Fruit fly (Drosophila melanogaster) whole organism, embryonic: ENCODE data around the gene CG6142.
A peak's percentile ranks its signal among the peaks of the same experiment; 100 is the strongest.

Experiments used
- ATbp ChIP-seq: fragments of 200-800 bp; sonication (Bioruptor generic); optimal IDR thresholded peaks from 2 replicates; lab custom pipeline; 2017; ENCODE audit warnings: missing biosample characterization, mild to moderate bottlenecking, missing genetic modification characterization, missing genetic modification reagents
- Aef1 ChIP-seq: fragments of 200-800 bp; sonication (Bioruptor generic); IDR thresholded peaks from 3 replicates; pipeline ENCODE4 v1.3.6; 2022; ENCODE audit warnings: missing biosample characterization, missing genetic modification characterization
- Atf3 ChIP-seq: fragments of 200-800 bp; sonication (Bioruptor generic); optimal IDR thresholded peaks from 3 replicates; lab custom pipeline; 2016; ENCODE audit warnings: missing biosample characterization, missing genetic modification characterization
- Atf6 ChIP-seq: fragments of 200-800 bp; sonication (Bioruptor generic); IDR thresholded peaks from 2 replicates; pipeline ENCODE4 v1.3.6; 2022; ENCODE audit warnings: missing biosample characterization, missing genetic modification characterization
- Awh ChIP-seq: fragments of 200-800 bp; sonication (Bioruptor generic); IDR thresholded peaks from 2 replicates; pipeline ENCODE4, ENCODE4 v1.3.6; 2022; ENCODE audit warnings: missing biosample characterization, missing genetic modification characterization
- CG10267 ChIP-seq: fragments of 200-800 bp; sonication (Bioruptor generic); optimal IDR thresholded peaks from 2 replicates; lab custom pipeline; 2018; ENCODE audit warnings: missing biosample characterization, mild to moderate bottlenecking, missing genetic modification characterization, moderate library complexity
- CG12071 ChIP-seq: fragments of 200-800 bp; sonication (Bioruptor generic); optimal IDR thresholded peaks from 3 replicates; lab custom pipeline; 2018; ENCODE audit warnings: missing biosample characterization, mild to moderate bottlenecking, missing genetic modification characterization
- CG14710 ChIP-seq: fragments of 200-800 bp; sonication (Bioruptor generic); optimal IDR thresholded peaks from 3 replicates; lab custom pipeline; 2019; ENCODE audit warnings: missing biosample characterization, mild to moderate bottlenecking, missing genetic modification characterization, moderate library complexity
- CG1602 ChIP-seq: fragments of 200-800 bp; sonication (Bioruptor generic); optimal IDR thresholded peaks from 3 replicates; lab custom pipeline; 2016; ENCODE audit warnings: missing biosample characterization, missing genetic modification characterization
- CG16815 ChIP-seq: fragments of 200-800 bp; sonication (Bioruptor generic); optimal IDR thresholded peaks from 3 replicates; lab custom pipeline; 2017; ENCODE audit warnings: missing biosample characterization, mild to moderate bottlenecking, missing genetic modification characterization
- CG2678 ChIP-seq: fragments of 200-800 bp; sonication (Bioruptor generic); optimal IDR thresholded peaks from 3 replicates; lab custom pipeline; 2019; ENCODE audit warnings: missing biosample characterization, mild to moderate bottlenecking, missing genetic modification characterization, moderate library complexity
- CG4328 ChIP-seq: fragments of 200-800 bp; sonication (Bioruptor generic); optimal IDR thresholded peaks from 3 replicates; lab custom pipeline; 2017; ENCODE audit warnings: missing biosample characterization, missing genetic modification reagents, missing genetic modification characterization
- CG4424 ChIP-seq: fragments of 200-800 bp; sonication (Bioruptor generic); optimal IDR thresholded peaks from 3 replicates; lab custom pipeline; 2016; ENCODE audit warnings: missing biosample characterization, missing genetic modification characterization
- CG4730 ChIP-seq: fragments of 200-800 bp; sonication (Bioruptor generic); IDR thresholded peaks from 2 replicates; pipeline ENCODE4 v1.3.6; 2022; ENCODE audit warnings: missing biosample characterization, missing genetic modification characterization
- CG6254 ChIP-seq: fragments of 200-800 bp; sonication (Bioruptor generic); optimal IDR thresholded peaks from 3 replicates; lab custom pipeline; 2017; ENCODE audit warnings: mild to moderate bottlenecking, missing biosample characterization, missing genetic modification reagents, missing genetic modification characterization
- CG6765 ChIP-seq: fragments of 200-800 bp; sonication (Bioruptor generic); optimal IDR thresholded peaks from 3 replicates; lab custom pipeline; 2017; ENCODE audit warnings: missing biosample characterization, mild to moderate bottlenecking, missing genetic modification characterization
- CG7786 ChIP-seq: fragments of 200-800 bp; sonication (Bioruptor generic); optimal IDR thresholded peaks from 2 replicates; lab custom pipeline; 2016; ENCODE audit warnings: missing biosample characterization, missing genetic modification characterization
- CG8089 ChIP-seq: fragments of 200-800 bp; sonication (Bioruptor generic); optimal IDR thresholded peaks from 3 replicates; lab custom pipeline; 2016; ENCODE audit warnings: missing biosample characterization, missing genetic modification characterization
- CG8388 ChIP-seq: fragments of 200-800 bp; sonication (Bioruptor generic); optimal IDR thresholded peaks from 2 replicates; lab custom pipeline; 2019; ENCODE audit warnings: missing biosample characterization, mild to moderate bottlenecking, missing genetic modification characterization, moderate library complexity
- CG8765 ChIP-seq: fragments of 200-800 bp; sonication (Bioruptor generic); IDR thresholded peaks from 2 replicates; pipeline ENCODE4 v1.3.6; 2022; ENCODE audit warnings: missing biosample characterization, missing genetic modification characterization
- CG8944 ChIP-seq: fragments of 200-800 bp; sonication (Bioruptor generic); optimal IDR thresholded peaks from 3 replicates; lab custom pipeline; 2016; ENCODE audit warnings: missing biosample characterization, missing genetic modification characterization
- CG9727 ChIP-seq: fragments of 200-800 bp; sonication (Bioruptor generic); optimal IDR thresholded peaks from 3 replicates; lab custom pipeline; 2017; ENCODE audit warnings: missing biosample characterization, mild to moderate bottlenecking, missing genetic modification characterization
- Deaf1 ChIP-seq: fragments of 200-800 bp; optimal IDR thresholded peaks from 3 replicates; lab custom pipeline; 2019; ENCODE audit warnings: missing biosample characterization, mild to moderate bottlenecking, missing genetic modification characterization, moderate library complexity
- Doc2 ChIP-seq: fragments of 200-800 bp; sonication (Bioruptor generic); IDR thresholded peaks from 2 replicates; pipeline ENCODE4 v1.3.6; 2022; ENCODE audit warnings: missing biosample characterization, missing genetic modification characterization
- E2f1 ChIP-seq: fragments of 200-800 bp; sonication (Bioruptor generic); IDR thresholded peaks from 2 replicates; pipeline ENCODE4 v1.3.6; 2022; ENCODE audit warnings: missing biosample characterization, missing genetic modification characterization
- Eip74EF ChIP-seq, 2 experiments: fragments of 200-800 bp in 1 of 2; fragments of >200 bp in 1 of 2; sonication (Bioruptor generic) in 1 of 2; optimal IDR thresholded peaks; 2 replicates each; lab custom pipeline; 2017 to 2019; ENCODE audit warnings: missing biosample characterization in 2 of 2, missing genetic modification characterization in 2 of 2, mild to moderate bottlenecking in 1 of 2, moderate library complexity in 1 of 2
- HmgZ ChIP-seq: fragments of 200-800 bp; sonication (Bioruptor generic); optimal IDR thresholded peaks from 2 replicates; lab custom pipeline; 2018; ENCODE audit warnings: missing biosample characterization, mild to moderate bottlenecking, missing genetic modification characterization
- Lhr ChIP-seq: fragments of 200-800 bp; sonication (Bioruptor generic); optimal IDR thresholded peaks from 3 replicates; lab custom pipeline; 2017; ENCODE audit warnings: mild to moderate bottlenecking, missing biosample characterization, missing genetic modification reagents, missing genetic modification characterization
- Meics ChIP-seq: fragments of 200-800 bp; sonication (Bioruptor generic); optimal IDR thresholded peaks from 2 replicates; lab custom pipeline; 2017; ENCODE audit warnings: missing biosample characterization, mild to moderate bottlenecking, missing genetic modification characterization
- NFAT ChIP-seq: fragments of 200-800 bp; sonication (Bioruptor generic); IDR thresholded peaks from 2 replicates; pipeline ENCODE4 v1.3.6; 2022; ENCODE audit warnings: missing biosample characterization, missing genetic modification characterization
- Poxn ChIP-seq: fragments of 200-800 bp; sonication (Bioruptor generic); IDR thresholded peaks from 2 replicates; pipeline ENCODE4 v1.3.6; 2022; ENCODE audit warnings: missing biosample characterization, missing genetic modification characterization
- Rx ChIP-seq: fragments of 200-800 bp; sonication (Bioruptor generic); IDR thresholded peaks from 2 replicates; pipeline ENCODE4 v1.3.6; 2022; ENCODE audit warnings: missing biosample characterization, missing genetic modification characterization
- Side ChIP-seq: fragments of 200-800 bp; sonication (Bioruptor generic); optimal IDR thresholded peaks from 2 replicates; lab custom pipeline; 2016; ENCODE audit warnings: missing biosample characterization, missing genetic modification characterization
- Sin3A ChIP-seq: fragments of >200 bp; optimal IDR thresholded peaks from 2 replicates; lab custom pipeline; 2018
- Six4 ChIP-seq: fragments of 200-800 bp; sonication (Bioruptor generic); optimal IDR thresholded peaks from 2 replicates; lab custom pipeline; 2016; ENCODE audit warnings: missing biosample characterization, missing genetic modification characterization
- crc ChIP-seq: fragments of 200-800 bp; sonication (Bioruptor generic); optimal IDR thresholded peaks from 2 replicates; lab custom pipeline; 2016; ENCODE audit warnings: missing biosample characterization, missing genetic modification characterization
- crol ChIP-seq: fragments of 200-800 bp; sonication (Bioruptor generic); IDR thresholded peaks from 2 replicates; pipeline ENCODE4 v1.3.6; 2022; ENCODE audit warnings: missing biosample characterization, missing genetic modification characterization
- dysf ChIP-seq: fragments of 200-800 bp; sonication (Bioruptor generic); IDR thresholded peaks from 3 replicates; pipeline ENCODE4 v1.3.6; 2022; ENCODE audit warnings: missing biosample characterization, missing genetic modification characterization
- ems ChIP-seq: fragments of 200-800 bp; sonication (Bioruptor generic); optimal IDR thresholded peaks from 3 replicates; lab custom pipeline; 2016; ENCODE audit warnings: missing biosample characterization, missing genetic modification characterization
- gcm ChIP-seq: fragments of 200-800 bp; sonication (Bioruptor generic); optimal IDR thresholded peaks from 2 replicates; lab custom pipeline; 2019; ENCODE audit warnings: missing biosample characterization, mild to moderate bottlenecking, missing genetic modification characterization, moderate library complexity
- gcm2 ChIP-seq: fragments of 200-800 bp; sonication (Bioruptor generic); optimal IDR thresholded peaks from 2 replicates; lab custom pipeline; 2016; ENCODE audit warnings: missing biosample characterization, missing genetic modification characterization
- gem ChIP-seq: fragments of 200-800 bp; sonication (Bioruptor generic); optimal IDR thresholded peaks from 2 replicates; lab custom pipeline; 2019; ENCODE audit warnings: missing biosample characterization, mild to moderate bottlenecking, missing genetic modification characterization, moderate library complexity
- gt ChIP-seq: fragments of 200-800 bp; sonication (Bioruptor generic); IDR thresholded peaks from 2 replicates; pipeline ENCODE4 v1.3.6; 2022; ENCODE audit warnings: missing biosample characterization, missing genetic modification characterization
- hb ChIP-seq: fragments of 200-800 bp; sonication (Bioruptor generic); IDR thresholded peaks from 3 replicates; pipeline ENCODE4 v1.3.6; 2022; ENCODE audit warnings: missing biosample characterization, missing genetic modification characterization; ENCODE audit not compliant: partially characterized antibody
- lbe ChIP-seq: fragments of 200-800 bp; sonication (Bioruptor generic); optimal IDR thresholded peaks from 2 replicates; lab custom pipeline; 2016; ENCODE audit warnings: missing biosample characterization, mild to moderate bottlenecking, missing genetic modification characterization
- psq ChIP-seq: fragments of 200-800 bp; sonication (Bioruptor generic); optimal IDR thresholded peaks from 2 replicates; lab custom pipeline; 2017; ENCODE audit warnings: missing biosample characterization, missing genetic modification characterization
- sens ChIP-seq: fragments of 200-800 bp; sonication (Bioruptor generic); peaks from one replicate; lab custom pipeline; 2016; ENCODE audit warnings: missing biosample characterization, missing genetic modification characterization
- tap ChIP-seq: fragments of 200-800 bp; optimal IDR thresholded peaks from 3 replicates; lab custom pipeline; 2019; ENCODE audit warnings: missing biosample characterization, mild to moderate bottlenecking, missing genetic modification characterization, moderate library complexity
- tgo ChIP-seq: fragments of 200-800 bp; sonication (Bioruptor generic); IDR thresholded peaks from 3 replicates; pipeline ENCODE4 v1.3.6; 2022; ENCODE audit warnings: missing biosample characterization, missing genetic modification characterization
- tin ChIP-seq: fragments of 200-800 bp; sonication (Bioruptor generic); optimal IDR thresholded peaks from 3 replicates; lab custom pipeline; 2016; ENCODE audit warnings: missing biosample characterization, missing genetic modification characterization
- twi ChIP-seq: fragments of 200-800 bp; optimal IDR thresholded peaks from 2 replicates; lab custom pipeline; 2019; ENCODE audit warnings: missing biosample characterization, mild to moderate bottlenecking, missing genetic modification characterization, moderate library complexity
- vvl ChIP-seq: fragments of 200-800 bp; sonication (Bioruptor generic); IDR thresholded peaks from 2 replicates; pipeline ENCODE4 v1.3.6; 2022; ENCODE audit warnings: missing biosample characterization, missing genetic modification characterization

Gene CG6142

DNA sequence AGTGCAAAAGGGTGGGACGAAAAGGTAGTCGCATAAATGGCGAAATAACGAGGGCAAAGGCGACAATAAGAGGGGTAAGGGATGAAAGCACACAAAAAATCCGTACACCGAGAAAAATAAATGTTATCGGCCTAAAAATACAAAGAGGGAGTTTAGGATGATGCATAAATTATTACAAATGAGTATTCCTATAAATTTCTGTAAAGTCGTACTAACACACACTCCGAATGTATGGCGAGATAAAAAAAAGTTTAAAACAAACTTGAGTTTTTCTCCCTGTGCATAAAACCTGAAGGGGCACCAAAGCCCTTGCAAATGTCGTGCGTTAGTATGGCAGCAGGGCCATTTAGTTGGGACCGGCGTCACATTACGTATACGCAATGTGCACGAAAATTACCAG is 39.1 kb downstream of the CG6142 start (continued):
- TF ChIP-seq gcm2 (GFP tag; lab: Kevin White, UChicago) (no peak), tap (tag; lab: Kevin White, UChicago) (peak; percentile 50), CG4424 (GFP tag; lab: Kevin White, UChicago) (peak; percentile 43), CG6254 (GFP tag; lab: Kevin White, UChicago) (no peak), NFAT (no peak), CG2678 (tag; lab: Kevin White, UChicago) (peak; percentile 82), crol (GFP tag; lab: Robert Waterston, UW) (no peak), Awh (GFP tag; lab: Robert Waterston, UW) (0 out of 2 replicates have a peak, but pooled peaks have one; percentile 35), CG7786 (GFP tag; lab: Kevin White, UChicago) (peak; percentile 10), gcm (no peak), CG10267 (tag; lab: Kevin White, UChicago) (no peak), Doc2 (no peak), HmgZ (no peak), CG8944 (peak; percentile 6), ATbp (GFP tag; lab: Kevin White, UChicago) (peak; percentile 3), CG9727 (GFP tag; lab: Kevin White, UChicago) (no peak), CG1602 (GFP tag; lab: Kevin White, UChicago) (no peak), CG16815 (no peak), twi (tag; lab: Kevin White, UChicago) (no peak), CG4730 (peak; percentile 28; the same call in 1 of the 2 replicates), Deaf1 (peak; percentile 47), Aef1 (GFP tag; lab: Robert Waterston, UW) (no peak; the same call in 2 of the 3 replicates), gem (tag; lab: Kevin White, UChicago) (peak; percentile 60), gt (GFP tag; lab: Robert Waterston, UW) (no peak), CG8388 (GFP tag; lab: Kevin White, UChicago) (no peak), crc (peak; percentile 43), Atf6 (peak; percentile 55; the same call in 1 of the 2 replicates), Rx (GFP tag; lab: Robert Waterston, UW) (peak; percentile 37; the same call in 1 of the 2 replicates), Meics (GFP tag; lab: Kevin White, UChicago) (peak; percentile 79), CG14710 (no peak), lbe (GFP tag; lab: Kevin White, UChicago) (no peak), Six4 (no peak), dysf (GFP tag; lab: Robert Waterston, UW) (no peak; the same call in none of the 3 replicates), Lhr (GFP tag; lab: Kevin White, UChicago) (no peak), CG12071 (peak; percentile 55), tin (GFP tag; lab: Kevin White, UChicago) (peak; percentile 46), CG8765 (GFP tag; lab: Robert Waterston, UW) (no peak), sens (GFP tag; lab: Kevin White, UChicago) (peak; percentile 87), psq (no peak), ems (GFP tag; lab: Kevin White, UChicago) (peak; percentile 68), CG8089 (GFP tag; lab: Kevin White, UChicago) (no peak), Eip74EF (GFP tag; optimal IDR thresholded peaks at IDR 0.05; lab: Kevin White, UChicago) (no peak), Side (GFP tag; lab: Kevin White, UChicago) (peak; percentile 27), Atf3 (GFP tag; lab: Kevin White, UChicago) (no peak), tgo (peak; percentile 65; the same call in 2 of the 3 replicates), CG4328 (GFP tag; lab: Kevin White, UChicago) (peak; percentile 12), E2f1 (GFP tag; lab: Robert Waterston, UW) (0 out of 2 replicates have a peak, but pooled peaks have one; percentile 41), Sin3A (lab: Kevin White, UChicago) (no peak), CG6765 (GFP tag; lab: Kevin White, UChicago) (peak; percentile 68), vvl (no peak; the same call in 1 of the 2 replicates), Poxn (GFP tag; lab: Robert Waterston, UW) (no peak), hb (GFP tag; lab: Robert Waterston, UW) (no peak)
